Fruit fly (Drosophila melanogaster) whole organism, embryonic: ENCODE data around the gene Gk2.

Source experiments
- Awh ChIP-seq: fragments of 200-800 bp; sonication (Bioruptor generic); IDR thresholded peaks from 2 replicates; pipeline ENCODE4, ENCODE4 v1.3.6; 2022; ENCODE audit warnings: missing biosample characterization, missing genetic modification characterization
- B-H1 ChIP-seq: fragments of 200-800 bp; sonication (Bioruptor generic); IDR thresholded peaks from 3 replicates; pipeline ENCODE4 v1.3.6; 2022; ENCODE audit warnings: missing biosample characterization, missing genetic modification characterization
- CG10462 ChIP-seq: fragments of 200-800 bp; sonication (Bioruptor generic); optimal IDR thresholded peaks from 2 replicates; lab custom pipeline; 2016; ENCODE audit warnings: missing biosample characterization, missing genetic modification characterization
- CG11093 ChIP-seq: fragments of 200-800 bp; sonication (Bioruptor generic); IDR thresholded peaks from 3 replicates; pipeline ENCODE4 v1.3.6; 2022; ENCODE audit warnings: missing biosample characterization, missing genetic modification characterization
- CG11723 ChIP-seq: fragments of 200-800 bp; sonication (Bioruptor generic); optimal IDR thresholded peaks from 2 replicates; lab custom pipeline; 2017; ENCODE audit warnings: missing biosample characterization, mild to moderate bottlenecking, missing genetic modification characterization
- CG12744 ChIP-seq: fragments of 200-800 bp; sonication (Bioruptor generic); optimal IDR thresholded peaks from 2 replicates; lab custom pipeline; 2016; ENCODE audit warnings: missing biosample characterization, missing genetic modification characterization
- CG13296 ChIP-seq: fragments of 200-800 bp; sonication (Bioruptor generic); optimal IDR thresholded peaks from 3 replicates; lab custom pipeline; 2018; ENCODE audit warnings: missing biosample characterization, mild to moderate bottlenecking, missing genetic modification characterization
- CG14050 ChIP-seq: fragments of 200-800 bp; sonication (Bioruptor generic); IDR thresholded peaks from 3 replicates; pipeline ENCODE4 v1.3.6; 2022; ENCODE audit warnings: missing biosample characterization, missing genetic modification characterization
- CG14441 ChIP-seq: fragments of 200-800 bp; sonication (Bioruptor generic); IDR thresholded peaks from 2 replicates; pipeline ENCODE4 v1.3.6; 2022; ENCODE audit warnings: missing biosample characterization, missing genetic modification characterization
- CG14860 ChIP-seq: fragments of 200-800 bp; sonication (Bioruptor generic); IDR thresholded peaks from 3 replicates; pipeline ENCODE4 v1.3.6; 2022; ENCODE audit warnings: missing biosample characterization, missing genetic modification characterization; ENCODE audit not compliant: partially characterized antibody
- CG15073 ChIP-seq: fragments of 200-800 bp; sonication (Bioruptor generic); optimal IDR thresholded peaks from 2 replicates; lab custom pipeline; 2016; ENCODE audit warnings: missing biosample characterization, missing genetic modification characterization
- CG1602 ChIP-seq: fragments of 200-800 bp; sonication (Bioruptor generic); optimal IDR thresholded peaks from 3 replicates; lab custom pipeline; 2016; ENCODE audit warnings: missing biosample characterization, missing genetic modification characterization
- CG1647 ChIP-seq: fragments of 200-800 bp; sonication (Bioruptor generic); optimal IDR thresholded peaks from 3 replicates; lab custom pipeline; 2016; ENCODE audit warnings: missing biosample characterization, missing genetic modification characterization
- CG16813 ChIP-seq: fragments of 200-800 bp; sonication (Bioruptor generic); IDR thresholded peaks from 3 replicates; pipeline ENCODE4 v1.3.6; 2022; ENCODE audit warnings: missing biosample characterization, missing genetic modification characterization; ENCODE audit not compliant: partially characterized antibody
- CG17361 ChIP-seq: fragments of 200-800 bp; sonication (Bioruptor generic); IDR thresholded peaks from 3 replicates; pipeline ENCODE4 v1.3.6; 2022; ENCODE audit warnings: missing biosample characterization, missing genetic modification characterization
- CG17612 ChIP-seq: fragments of 200-800 bp; sonication (Bioruptor generic); IDR thresholded peaks from 2 replicates; pipeline ENCODE4 v1.3.6; 2022; ENCODE audit warnings: missing biosample characterization, missing genetic modification characterization
- CG1832 ChIP-seq: fragments of 200-800 bp; sonication (Bioruptor generic); optimal IDR thresholded peaks from 2 replicates; lab custom pipeline; 2017; ENCODE audit warnings: missing biosample characterization, mild to moderate bottlenecking, missing genetic modification characterization, inconsistent platforms
- CG3163 ChIP-seq: fragments of 200-800 bp; sonication (Bioruptor generic); optimal IDR thresholded peaks from 3 replicates; lab custom pipeline; 2016; ENCODE audit warnings: missing biosample characterization, missing genetic modification characterization
- CG42726 ChIP-seq: fragments of 200-800 bp; sonication (Bioruptor generic); IDR thresholded peaks from 2 replicates; pipeline ENCODE4 v1.3.6; 2022; ENCODE audit warnings: missing biosample characterization, missing genetic modification characterization; ENCODE audit not compliant: partially characterized antibody
- CG4854 ChIP-seq: fragments of 200-800 bp; sonication (Bioruptor generic); optimal IDR thresholded peaks from 2 replicates; lab custom pipeline; 2016; ENCODE audit warnings: missing biosample characterization, missing genetic modification characterization, inconsistent platforms
- CG6765 ChIP-seq: fragments of 200-800 bp; sonication (Bioruptor generic); optimal IDR thresholded peaks from 3 replicates; lab custom pipeline; 2017; ENCODE audit warnings: missing biosample characterization, mild to moderate bottlenecking, missing genetic modification characterization
- CG7745 ChIP-seq: fragments of 200-800 bp; sonication (Bioruptor generic); optimal IDR thresholded peaks from 2 replicates; lab custom pipeline; 2018; ENCODE audit warnings: missing biosample characterization, mild to moderate bottlenecking, missing genetic modification characterization, moderate library complexity
- CG8089 ChIP-seq: fragments of 200-800 bp; sonication (Bioruptor generic); optimal IDR thresholded peaks from 3 replicates; lab custom pipeline; 2016; ENCODE audit warnings: missing biosample characterization, missing genetic modification characterization
- CG9727 ChIP-seq: fragments of 200-800 bp; sonication (Bioruptor generic); optimal IDR thresholded peaks from 3 replicates; lab custom pipeline; 2017; ENCODE audit warnings: missing biosample characterization, mild to moderate bottlenecking, missing genetic modification characterization
- Dad ChIP-seq: fragments of 200-800 bp; sonication (Bioruptor generic); optimal IDR thresholded peaks from 3 replicates; lab custom pipeline; 2016; ENCODE audit warnings: missing biosample characterization, missing genetic modification characterization
- Dek ChIP-seq: fragments of 200-800 bp; sonication (Bioruptor generic); optimal IDR thresholded peaks from 3 replicates; lab custom pipeline; 2019; ENCODE audit warnings: missing biosample characterization, mild to moderate bottlenecking, missing genetic modification characterization, moderate library complexity
- Dip3 ChIP-seq: fragments of 200-800 bp; sonication (Bioruptor generic); optimal IDR thresholded peaks from 3 replicates; lab custom pipeline; 2016; ENCODE audit warnings: missing biosample characterization, missing genetic modification characterization
- E2f1 ChIP-seq: fragments of 200-800 bp; sonication (Bioruptor generic); IDR thresholded peaks from 2 replicates; pipeline ENCODE4 v1.3.6; 2022; ENCODE audit warnings: missing biosample characterization, missing genetic modification characterization
- GATAe ChIP-seq: fragments of 200-800 bp; sonication (Bioruptor generic); conservative IDR thresholded peaks from 2 replicates; pipeline ENCODE4 v1.3.6; 2022; ENCODE audit warnings: missing biosample characterization, missing genetic modification characterization
- Hr3 ChIP-seq: fragments of 200-800 bp; sonication (Bioruptor generic); optimal IDR thresholded peaks from 3 replicates; lab custom pipeline; 2016; ENCODE audit warnings: missing biosample characterization, missing genetic modification characterization
- Hr78 ChIP-seq, 2 experiments: fragments of 200-800 bp in 1 of 2; fragments of >200 bp in 1 of 2; sonication (Bioruptor generic) in 1 of 2; optimal IDR thresholded peaks; 2 replicates each; lab custom pipeline; 2017 to 2019; ENCODE audit warnings: missing biosample characterization in 2 of 2, missing genetic modification characterization in 2 of 2, mild to moderate bottlenecking in 1 of 2, moderate library complexity in 1 of 2
- Sry-β ChIP-seq: fragments of 200-800 bp; sonication (Bioruptor generic); optimal IDR thresholded peaks from 2 replicates; lab custom pipeline; 2018; ENCODE audit warnings: missing biosample characterization, mild to moderate bottlenecking, missing genetic modification characterization, moderate library complexity
- Vsx1 ChIP-seq: fragments of 200-800 bp; sonication (Bioruptor generic); optimal IDR thresholded peaks from 2 replicates; lab custom pipeline; 2017; ENCODE audit warnings: missing biosample characterization, mild to moderate bottlenecking, missing genetic modification characterization, missing genetic modification reagents
- cad ChIP-seq: fragments of >200 bp; optimal IDR thresholded peaks from 2 replicates; lab custom pipeline; 2017; ENCODE audit warnings: missing biosample characterization, missing genetic modification characterization
- dm ChIP-seq: fragments of 200-800 bp; sonication (Bioruptor generic); optimal IDR thresholded peaks from 3 replicates; lab custom pipeline; 2016; ENCODE audit warnings: missing biosample characterization, missing genetic modification characterization
- eve ChIP-seq, 2 experiments: fragments of >200 bp; optimal IDR thresholded peaks; 2 replicates each; lab custom pipeline; 2017; ENCODE audit warnings: missing biosample characterization in 2 of 2, missing genetic modification characterization in 2 of 2
- gro ChIP-seq: fragments of 200-800 bp; sonication (Bioruptor generic); optimal IDR thresholded peaks from 2 replicates; lab custom pipeline; 2016; ENCODE audit warnings: missing biosample characterization, missing genetic modification characterization
- insv ChIP-seq, 2 experiments: fragments of 200-800 bp; sonication (Bioruptor generic); optimal IDR thresholded peaks; 3 replicates each; lab custom pipeline; 2016 to 2018; ENCODE audit warnings: missing biosample characterization in 2 of 2, missing genetic modification characterization in 2 of 2
- kay ChIP-seq: fragments of 200-800 bp; sonication (Bioruptor generic); optimal IDR thresholded peaks from 2 replicates; lab custom pipeline; 2016; ENCODE audit warnings: missing biosample characterization, missing genetic modification characterization
- ken ChIP-seq: fragments of 200-800 bp; sonication (Bioruptor generic); IDR thresholded peaks from 3 replicates; pipeline ENCODE4 v1.3.6; 2022; ENCODE audit warnings: missing biosample characterization, missing genetic modification characterization
- lab ChIP-seq: fragments of 200-800 bp; sonication (Bioruptor generic); optimal IDR thresholded peaks from 3 replicates; lab custom pipeline; 2017; ENCODE audit warnings: missing biosample characterization, missing genetic modification characterization, mild to moderate bottlenecking, moderate library complexity, missing genetic modification reagents
- lbe ChIP-seq: fragments of 200-800 bp; sonication (Bioruptor generic); optimal IDR thresholded peaks from 2 replicates; lab custom pipeline; 2016; ENCODE audit warnings: missing biosample characterization, mild to moderate bottlenecking, missing genetic modification characterization
- mam ChIP-seq: fragments of 200-800 bp; sonication (Bioruptor generic); optimal IDR thresholded peaks from 3 replicates; lab custom pipeline; 2016; ENCODE audit warnings: missing biosample characterization, missing genetic modification characterization
- nerfin-1 ChIP-seq: fragments of 200-800 bp; sonication (Bioruptor generic); optimal IDR thresholded peaks from 3 replicates; lab custom pipeline; 2019; ENCODE audit warnings: missing biosample characterization, mild to moderate bottlenecking, missing genetic modification characterization, moderate library complexity
- pita ChIP-seq: fragments of 200-800 bp; sonication (Bioruptor generic); optimal IDR thresholded peaks from 2 replicates; lab custom pipeline; 2017; ENCODE audit warnings: missing biosample characterization, mild to moderate bottlenecking, missing genetic modification characterization
- seq ChIP-seq: fragments of 200-800 bp; sonication (Bioruptor generic); IDR thresholded peaks from 2 replicates; pipeline ENCODE4 v1.3.6; 2022; ENCODE audit warnings: missing biosample characterization, missing genetic modification characterization
- sna ChIP-seq: fragments of 200-800 bp; sonication (Bioruptor generic); IDR thresholded peaks from 2 replicates; pipeline ENCODE4 v1.3.6; 2022; ENCODE audit warnings: missing biosample characterization, missing genetic modification characterization; ENCODE audit not compliant: partially characterized antibody
- ssp ChIP-seq: fragments of 200-800 bp; sonication (Bioruptor generic); IDR thresholded peaks from 2 replicates; pipeline ENCODE4 v1.3.6; 2022; ENCODE audit warnings: missing biosample characterization, missing genetic modification characterization
- tgo ChIP-seq: fragments of 200-800 bp; sonication (Bioruptor generic); IDR thresholded peaks from 3 replicates; pipeline ENCODE4 v1.3.6; 2022; ENCODE audit warnings: missing biosample characterization, missing genetic modification characterization
- tx ChIP-seq: fragments of 200-800 bp; sonication (Bioruptor generic); optimal IDR thresholded peaks from 2 replicates; lab custom pipeline; 2016; ENCODE audit warnings: missing biosample characterization, missing genetic modification characterization
- wdn ChIP-seq: fragments of 200-800 bp; sonication (Bioruptor generic); IDR thresholded peaks from 2 replicates; pipeline ENCODE4 v1.3.6; 2022; ENCODE audit warnings: missing biosample characterization, missing genetic modification characterization
- zfh1 ChIP-seq: fragments of 200-800 bp; sonication (Bioruptor generic); IDR thresholded peaks from 3 replicates; pipeline ENCODE4 v1.3.6; 2022; ENCODE audit warnings: missing biosample characterization, missing genetic modification characterization

Gene Gk2

dm6 chr3L:1741107-1741506 lies 2.9 kb downstream of the Gk2 start (continued):
- no peak for TF ChIP-seq eve (GFP tag; optimal IDR thresholded peaks at IDR 0.05; lab: Kevin White, UChicago)
- no peak; the same call in 2 of the 3 replicates for TF ChIP-seq tgo (GFP tag; lab: Robert Waterston, UW)
- TF ChIP-seq Dad = no peak
- no peak for TF ChIP-seq ken (GFP tag; lab: Robert Waterston, UW)
- no peak for TF ChIP-seq CG16813 (GFP tag; lab: Robert Waterston, UW)
- TF ChIP-seq zfh1 = no peak
- TF ChIP-seq CG7745 (tag; lab: Kevin White, UChicago) = no peak
- TF ChIP-seq nerfin-1 (tag; lab: Kevin White, UChicago) = no peak
- no peak for TF ChIP-seq seq (GFP tag; lab: Robert Waterston, UW)
- no peak for TF ChIP-seq CG14860
- TF ChIP-seq Dip3 = no peak
- TF ChIP-seq Hr78 (GFP tag; optimal IDR thresholded peaks at IDR 0.05; lab: Kevin White, UChicago) = no peak
- no peak for TF ChIP-seq CG1832 (GFP tag; lab: Kevin White, UChicago)
- no peak for TF ChIP-seq B-H1 (GFP tag; lab: Robert Waterston, UW)
- TF ChIP-seq lab (GFP tag; lab: Kevin White, UChicago) = no peak
- no peak for TF ChIP-seq CG1647 (GFP tag; lab: Kevin White, UChicago)
- TF ChIP-seq insv (GFP tag; optimal IDR thresholded peaks at IDR 0.05; lab: Kevin White, UChicago) = no peak
- no peak for TF ChIP-seq pita
- no peak for TF ChIP-seq CG9727 (GFP tag; lab: Kevin White, UChicago)
- no peak for TF ChIP-seq CG8089 (GFP tag; lab: Kevin White, UChicago)
- TF ChIP-seq CG11723 (GFP tag; lab: Kevin White, UChicago) = no peak
- no peak for TF ChIP-seq sna (GFP tag; lab: Robert Waterston, UW)
- TF ChIP-seq lbe = no peak
- TF ChIP-seq ssp = no peak
- TF ChIP-seq CG6765 (GFP tag; lab: Kevin White, UChicago) = no peak
- no peak for TF ChIP-seq kay (GFP tag; lab: Kevin White, UChicago)
- peak; percentile 33; the same call in 1 of the 3 replicates for TF ChIP-seq CG17361 (GFP tag; lab: Robert Waterston, UW)
- no peak for TF ChIP-seq Vsx1 (GFP tag; lab: Kevin White, UChicago)
- TF ChIP-seq CG13296 (GFP tag; lab: Kevin White, UChicago) = no peak
- no peak for TF ChIP-seq E2f1 (GFP tag; lab: Robert Waterston, UW)
- no peak for TF ChIP-seq Sry-β
- TF ChIP-seq cad (GFP tag; lab: Kevin White, UChicago) = no peak
- TF ChIP-seq mam (GFP tag; lab: Kevin White, UChicago) = no peak
- peak; percentile 7 for TF ChIP-seq CG1602
- TF ChIP-seq CG11093 (GFP tag; lab: Robert Waterston, UW) = no peak
- no peak for TF ChIP-seq CG10462
- TF ChIP-seq tx (GFP tag; lab: Kevin White, UChicago) = no peak
- TF ChIP-seq CG14050 (GFP tag; lab: Robert Waterston, UW) = no peak
- no peak for TF ChIP-seq CG17612 (GFP tag; lab: Robert Waterston, UW)
- no peak for TF ChIP-seq CG3163
- TF ChIP-seq wdn (GFP tag; lab: Robert Waterston, UW) = no peak
- no peak for TF ChIP-seq CG12744
- TF ChIP-seq dm (GFP tag; lab: Kevin White, UChicago) = no peak
- no peak for TF ChIP-seq GATAe
- TF ChIP-seq CG4854 (GFP tag; lab: Kevin White, UChicago) = no peak
- no peak for TF ChIP-seq Dek (tag; lab: Kevin White, UChicago)
- TF ChIP-seq CG15073 (GFP tag; lab: Kevin White, UChicago) = no peak
- no peak for TF ChIP-seq gro (GFP tag; lab: Kevin White, UChicago)
- TF ChIP-seq Awh (GFP tag; lab: Robert Waterston, UW) = no peak
- TF ChIP-seq CG42726 = no peak
- peak; percentile 14; the same call in 1 of the 2 replicates for TF ChIP-seq CG14441 (GFP tag; lab: Robert Waterston, UW)
- no peak for TF ChIP-seq Hr3
